Fruit fly (Drosophila melanogaster): ENCODE data around the gene CG1910.

The CG1910 gene

DNA sequence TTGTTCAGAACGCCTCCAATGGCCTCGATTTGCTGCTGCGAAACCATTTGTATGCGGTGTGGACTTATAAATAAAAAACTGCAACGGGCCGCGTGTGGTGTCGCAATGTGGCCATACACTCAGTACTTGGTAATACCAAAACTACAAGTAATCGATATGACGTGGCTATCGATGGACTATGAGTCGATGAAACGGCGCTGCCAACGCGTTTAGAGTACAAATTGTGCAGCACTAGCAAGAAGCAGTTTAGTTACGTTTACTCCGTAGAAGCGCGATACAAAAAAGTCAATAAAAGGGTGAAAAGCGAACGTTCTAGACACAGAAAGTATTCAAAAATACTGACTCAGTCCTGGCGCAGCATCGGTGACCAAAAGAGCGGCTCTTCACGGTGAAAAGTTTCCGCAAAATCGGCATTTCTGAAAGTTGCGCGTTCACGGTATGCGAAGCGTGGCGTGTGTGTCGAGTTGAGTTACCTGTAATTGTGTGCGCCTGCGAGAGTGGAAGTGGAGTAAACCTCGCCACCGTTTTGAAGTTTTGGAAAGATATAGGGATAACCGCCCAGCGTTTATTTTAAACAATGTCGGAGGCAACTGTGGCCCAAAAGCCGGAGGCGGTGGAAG, at the start of gene CG1910, which contains the start of gene nero:
Gene CG1910 (plus strand): TSS at position 215 of the 620 bp plus-strand sequence.
Gene nero (minus strand): TSS at position 130 of the 620 bp plus-strand sequence.
- TF ChIP-seq ttk (optimal IDR thresholded peaks at IDR 0.05): no peak
- no peak for TF ChIP-seq h (optimal IDR thresholded peaks at IDR 0.05)
- no peak for TF ChIP-seq Sin3A (optimal IDR thresholded peaks at IDR 0.05)
- no peak for TF ChIP-seq Myc (optimal IDR thresholded peaks at IDR 0.05)
- no peak for TF ChIP-seq psq (optimal IDR thresholded peaks at IDR 0.05)
- no peak for TF ChIP-seq insv (optimal IDR thresholded peaks at IDR 0.05)

- TF ChIP-seq insv (optimal IDR thresholded peaks at IDR 0.05) (no peak), Myc (optimal IDR thresholded peaks at IDR 0.05) (no peak), h (optimal IDR thresholded peaks at IDR 0.05) (no peak), psq (optimal IDR thresholded peaks at IDR 0.05) (no peak), ttk (optimal IDR thresholded peaks at IDR 0.05) (no peak), Sin3A (optimal IDR thresholded peaks at IDR 0.05) (no peak)
Observed at dm6 chr3R:31698143-31698776, 49.2 kb upstream of the CG1910 start.

DNA sequence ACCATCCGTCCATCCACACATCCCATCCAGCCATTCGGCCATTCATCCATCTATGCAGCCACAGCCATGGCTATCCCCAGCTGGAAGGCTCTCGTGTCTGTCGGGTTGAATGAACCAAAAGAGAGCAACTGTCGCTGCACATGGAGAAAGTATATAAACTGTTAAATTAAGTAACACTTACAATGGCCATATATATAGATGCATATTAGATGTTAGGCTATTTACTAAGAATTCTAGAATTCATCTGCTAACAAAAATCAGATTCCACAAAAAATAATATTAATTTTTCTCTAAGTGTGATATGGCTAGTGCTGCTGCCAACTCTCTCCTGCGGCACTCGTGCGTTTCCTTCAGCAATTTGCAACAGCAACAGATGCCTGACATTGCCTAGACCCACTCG, 47.2 kb upstream of the CG1910 start:
- TF ChIP-seq psq (optimal IDR thresholded peaks at IDR 0.05) (no peak), insv (optimal IDR thresholded peaks at IDR 0.05) (no peak), Myc (optimal IDR thresholded peaks at IDR 0.05) (no peak), Sin3A (optimal IDR thresholded peaks at IDR 0.05) (no peak), h (optimal IDR thresholded peaks at IDR 0.05) (no peak), ttk (optimal IDR thresholded peaks at IDR 0.05) (no peak)

DNA sequence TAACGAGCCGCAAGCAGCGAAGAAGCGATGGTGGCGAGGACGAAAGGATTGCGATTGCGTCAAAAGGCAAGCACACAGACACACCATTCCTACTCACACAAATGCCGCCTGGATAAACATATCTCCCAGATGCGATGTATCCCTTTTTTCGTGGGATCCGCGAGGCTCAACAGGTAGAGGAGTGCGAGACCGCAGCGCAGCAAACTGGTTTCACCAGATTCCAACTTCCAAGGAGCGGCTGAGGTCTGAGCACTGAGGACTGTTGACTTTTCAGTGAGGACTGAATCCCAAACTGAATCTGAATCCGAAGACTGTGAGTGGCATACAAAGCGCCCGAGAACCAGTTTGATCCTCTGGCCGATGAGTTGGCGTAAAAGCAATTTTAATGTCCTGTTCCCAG, 45.5 kb upstream of the CG1910 start:
- TF ChIP-seq Sin3A (optimal IDR thresholded peaks at IDR 0.05) (no peak), Myc (optimal IDR thresholded peaks at IDR 0.05) (no peak), ttk (optimal IDR thresholded peaks at IDR 0.05) (no peak), psq (optimal IDR thresholded peaks at IDR 0.05) (no peak)

DNA sequence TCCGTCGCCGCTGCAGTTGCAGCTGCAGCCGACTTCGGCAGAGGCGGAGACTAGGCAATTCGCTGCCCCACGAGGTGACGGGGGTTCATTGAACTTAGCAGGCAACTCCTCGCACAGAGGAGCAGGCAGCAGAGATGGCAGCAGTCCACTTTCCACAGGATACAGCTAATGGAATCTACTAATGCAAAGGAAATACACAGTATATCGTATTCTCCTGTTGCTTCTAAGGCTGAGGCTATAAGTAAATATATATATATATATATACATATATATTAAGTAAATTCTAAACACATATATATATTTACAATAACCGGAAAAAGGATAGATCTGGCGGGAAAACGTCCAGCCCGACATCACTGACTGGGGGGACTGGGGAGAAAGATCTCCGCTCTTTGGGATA, 44.1 kb upstream of the CG1910 start:
- TF ChIP-seq insv (optimal IDR thresholded peaks at IDR 0.05) (no peak), Myc (optimal IDR thresholded peaks at IDR 0.05) (no peak), Sin3A (optimal IDR thresholded peaks at IDR 0.05) (no peak), h (optimal IDR thresholded peaks at IDR 0.05) (no peak), ttk (optimal IDR thresholded peaks at IDR 0.05) (no peak), psq (optimal IDR thresholded peaks at IDR 0.05) (no peak)

DNA sequence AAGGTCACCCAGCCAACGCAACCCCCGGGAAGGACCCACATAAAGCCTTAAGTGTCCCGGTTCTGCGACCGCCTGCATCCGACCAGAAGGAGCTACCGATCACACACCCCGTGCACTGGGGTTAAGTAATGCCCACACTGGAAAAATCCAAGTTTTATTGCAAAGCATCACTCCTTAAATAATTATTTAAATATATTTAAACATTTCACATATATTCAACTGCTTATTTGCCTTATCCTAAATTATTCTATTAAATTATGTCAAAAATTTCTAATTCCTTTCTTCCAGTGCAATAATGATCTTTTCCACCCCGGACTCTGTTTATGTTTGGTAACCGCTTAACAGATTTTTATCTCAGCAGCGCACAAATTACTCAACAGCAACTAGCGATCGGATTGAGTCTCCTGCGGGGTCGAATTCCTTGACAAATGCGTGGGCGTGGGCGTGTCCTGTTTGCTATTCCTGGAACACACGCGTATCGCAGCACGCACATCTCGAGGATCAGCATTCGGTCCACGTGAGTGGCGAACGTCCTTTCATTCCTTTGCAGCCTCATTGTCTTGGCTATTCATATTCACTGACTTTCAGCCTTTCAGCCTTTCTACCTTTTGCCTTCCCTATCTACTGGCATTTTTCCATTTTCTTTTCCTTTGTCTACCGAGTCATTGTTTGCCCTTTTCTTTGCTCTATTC, 42.8 kb upstream of the CG1910 start:
- no peak for TF ChIP-seq psq (optimal IDR thresholded peaks at IDR 0.05)
- TF ChIP-seq ttk (optimal IDR thresholded peaks at IDR 0.05): no peak
- no peak for TF ChIP-seq Sin3A (optimal IDR thresholded peaks at IDR 0.05)
- TF ChIP-seq h (optimal IDR thresholded peaks at IDR 0.05): no peak
- no peak for TF ChIP-seq Myc (optimal IDR thresholded peaks at IDR 0.05)
- no peak for TF ChIP-seq insv (optimal IDR thresholded peaks at IDR 0.05)

- no peak for TF ChIP-seq h (optimal IDR thresholded peaks at IDR 0.05)
- TF ChIP-seq psq (optimal IDR thresholded peaks at IDR 0.05): no peak
- no peak for TF ChIP-seq Sin3A (optimal IDR thresholded peaks at IDR 0.05)
Observed at dm6 chr3R:31706142-31706894, 41.1 kb upstream of the CG1910 start.

DNA sequence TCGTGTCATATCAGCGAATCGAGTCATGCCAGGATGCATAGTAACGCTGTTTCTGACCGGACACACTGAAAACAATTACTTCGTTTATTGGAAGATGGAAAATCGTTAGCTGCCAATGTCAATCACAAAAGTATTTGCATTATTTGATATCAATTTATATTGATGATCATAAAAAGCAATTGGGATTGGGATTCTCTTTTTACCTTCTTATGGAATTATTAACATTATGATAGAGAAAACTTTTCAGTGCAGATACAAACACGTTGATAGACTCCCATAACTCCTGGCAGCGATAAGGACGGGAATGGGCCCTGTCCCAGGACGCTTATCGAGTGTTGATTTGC, 40.6 kb upstream of the CG1910 start:
- TF ChIP-seq ttk (optimal IDR thresholded peaks at IDR 0.05) (no peak), psq (optimal IDR thresholded peaks at IDR 0.05) (no peak), h (optimal IDR thresholded peaks at IDR 0.05) (no peak), insv (optimal IDR thresholded peaks at IDR 0.05) (no peak), Myc (optimal IDR thresholded peaks at IDR 0.05) (no peak), Sin3A (optimal IDR thresholded peaks at IDR 0.05) (no peak)

DNA sequence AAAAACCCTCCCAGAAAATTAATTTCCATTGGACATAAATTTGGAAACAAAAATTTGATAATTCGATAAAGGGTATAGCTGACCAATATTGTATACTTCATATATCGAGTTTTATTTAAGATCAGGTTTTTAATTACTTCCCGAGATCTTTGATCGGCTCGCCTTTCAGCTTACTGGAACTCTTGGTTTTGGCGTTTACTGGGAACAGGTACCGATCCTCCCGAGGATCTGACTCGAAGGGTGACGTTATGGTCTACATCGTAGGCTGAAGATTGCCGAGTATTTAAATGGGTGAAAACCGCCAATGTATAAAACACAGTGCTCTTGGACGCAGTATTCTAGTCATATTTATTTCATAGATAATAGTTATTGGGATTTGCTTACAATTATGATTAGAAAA, 39.2 kb upstream of the CG1910 start, which contains the start of gene CG42693:
Gene CG42693 (minus strand): TSS at position 101 of the 400 bp plus-strand sequence.
- TF ChIP-seq insv (optimal IDR thresholded peaks at IDR 0.05) (no peak), Myc (optimal IDR thresholded peaks at IDR 0.05) (no peak), h (optimal IDR thresholded peaks at IDR 0.05) (no peak), ttk (optimal IDR thresholded peaks at IDR 0.05) (no peak), Sin3A (optimal IDR thresholded peaks at IDR 0.05) (no peak), psq (optimal IDR thresholded peaks at IDR 0.05) (no peak)

- TF ChIP-seq Sin3A (optimal IDR thresholded peaks at IDR 0.05) (no peak), ttk (optimal IDR thresholded peaks at IDR 0.05) (no peak), psq (optimal IDR thresholded peaks at IDR 0.05) (no peak), Myc (optimal IDR thresholded peaks at IDR 0.05) (no peak), h (optimal IDR thresholded peaks at IDR 0.05) (no peak), insv (optimal IDR thresholded peaks at IDR 0.05) (no peak)
Observed at dm6 chr3R:31709142-31709541, 38.3 kb upstream of the CG1910 start.

dm6 chr3R:31709769-31710168, 37.7 kb upstream of the CG1910 start:
- no peak for TF ChIP-seq insv (optimal IDR thresholded peaks at IDR 0.05)
- TF ChIP-seq Sin3A (optimal IDR thresholded peaks at IDR 0.05): no peak
- no peak for TF ChIP-seq psq (optimal IDR thresholded peaks at IDR 0.05)
- no peak for TF ChIP-seq Myc (optimal IDR thresholded peaks at IDR 0.05)

All from Kc167 (cell line).